Comparison of ENCODE assay signal across 1 fruit fly cellular context in genomic region chrX:1944245-1945114, dm6.
TF ChIP-seq lines count a peak whose summit lies in the region.

No protein-coding gene starts in this region.

TF ChIP-seq in whole organism, embryonic, 481 proteins besides CTCF, POLR2A, EP300 and RAD21 (continued from another document):
- TF ChIP-seq CG30020 (tag; optimal IDR thresholded peaks at IDR 0.05; lab: Kevin White, UChicago) (no peak), CG1233 (GFP tag; optimal IDR thresholded peaks at IDR 0.05; lab: Kevin White, UChicago) (no peak), CrebB (tag; optimal IDR thresholded peaks at IDR 0.05; lab: Kevin White, UChicago) (no peak), ind (GFP tag; optimal IDR thresholded peaks at IDR 0.05; lab: Kevin White, UChicago) (peak; percentile 66), sima (GFP tag; optimal IDR thresholded peaks at IDR 0.05; lab: Kevin White, UChicago) (no peak), az2 (GFP tag; optimal IDR thresholded peaks at IDR 0.05; lab: Kevin White, UChicago) (no peak), ab (GFP tag; optimal IDR thresholded peaks at IDR 0.05; lab: Kevin White, UChicago) (no peak), Dek (tag; optimal IDR thresholded peaks at IDR 0.05; lab: Kevin White, UChicago) (no peak), so (GFP tag; IDR thresholded peaks at IDR 0.05; lab: Robert Waterston, UW) (0 out of 3 replicates have a peak, but pooled peaks have one; percentile 6), otp (GFP tag; IDR thresholded peaks at IDR 0.05; lab: Robert Waterston, UW) (peak; percentile 56; the same call in 1 of the 3 replicates), Antp (GFP tag; optimal IDR thresholded peaks at IDR 0.05; lab: Kevin White, UChicago) (peak; percentile 76), cas (GFP tag; IDR thresholded peaks at IDR 0.05; lab: Robert Waterston, UW) (no peak), yki (optimal IDR thresholded peaks at IDR 0.05; lab: Kevin White, UChicago) (no peak), CG6683 (GFP tag; optimal IDR thresholded peaks at IDR 0.05; lab: Kevin White, UChicago) (no peak), Hr51 (GFP tag; optimal IDR thresholded peaks at IDR 0.05; lab: Kevin White, UChicago) (peak in 1 of 2 experiments; percentile 51), fd102C (GFP tag; optimal IDR thresholded peaks at IDR 0.05; lab: Kevin White, UChicago) (no peak), knrl (GFP tag; IDR thresholded peaks at IDR 0.05; lab: Robert Waterston, UW; ENCODE audit: partially characterized antibody) (no peak), CG4617 (GFP tag; optimal IDR thresholded peaks at IDR 0.05; lab: Kevin White, UChicago; ENCODE audit: borderline replicate concordance) (no peak), ap (GFP tag; IDR thresholded peaks at IDR 0.05; lab: Robert Waterston, UW) (peak; percentile 48), CG6813 (GFP tag; optimal IDR thresholded peaks at IDR 0.05; lab: Kevin White, UChicago) (no peak), Max (GFP tag; optimal IDR thresholded peaks at IDR 0.05; lab: Kevin White, UChicago) (no peak), Sry-β (GFP tag; optimal IDR thresholded peaks at IDR 0.05; lab: Kevin White, UChicago) (no peak), maf-S (GFP tag; optimal IDR thresholded peaks at IDR 0.05; lab: Kevin White, UChicago) (peak; percentile 41), CG8944 (GFP tag; optimal IDR thresholded peaks at IDR 0.05; lab: Kevin White, UChicago) (peak; percentile 67), Atf-2 (GFP tag; optimal IDR thresholded peaks at IDR 0.05; lab: Kevin White, UChicago) (no peak), sisA (GFP tag; IDR thresholded peaks at IDR 0.05; lab: Robert Waterston, UW) (peak; percentile 67), CG9797 (GFP tag; optimal IDR thresholded peaks at IDR 0.05; lab: Kevin White, UChicago) (no peak), chinmo (GFP tag; IDR thresholded peaks at IDR 0.05; lab: Robert Waterston, UW; ENCODE audit: partially characterized antibody) (no peak), CG12769 (tag; optimal IDR thresholded peaks at IDR 0.05; lab: Kevin White, UChicago) (peak; percentile 44), Nf-YA (GFP tag; IDR thresholded peaks at IDR 0.05; lab: Robert Waterston, UW) (0 out of 2 replicates have a peak, but pooled peaks have one; percentile 24), Jarid2 (GFP tag; optimal IDR thresholded peaks at IDR 0.05; lab: Kevin White, UChicago) (no peak), CG7786 (GFP tag; optimal IDR thresholded peaks at IDR 0.05; lab: Kevin White, UChicago) (peak; percentile 55), PHDP (tag; optimal IDR thresholded peaks at IDR 0.05; lab: Kevin White, UChicago) (peak; percentile 65), CG10366 (GFP tag; IDR thresholded peaks at IDR 0.05; lab: Robert Waterston, UW) (peak; percentile 50; the same call in 1 of the 2 replicates), Ada2b (GFP tag; IDR thresholded peaks at IDR 0.05; lab: Robert Waterston, UW) (peak; percentile 45; the same call in 1 of the 2 replicates), rib (GFP tag; IDR thresholded peaks at IDR 0.05; lab: Robert Waterston, UW) (no peak), Ets97D (GFP tag; optimal IDR thresholded peaks at IDR 0.05; lab: Kevin White, UChicago) (no peak), H2.0 (GFP tag; IDR thresholded peaks at IDR 0.05; lab: Robert Waterston, UW) (0 out of 2 replicates have a peak, but pooled peaks have one; percentile 32), Lim3 (GFP tag; IDR thresholded peaks at IDR 0.05; lab: Robert Waterston, UW) (no peak), Myb (GFP tag; optimal IDR thresholded peaks at IDR 0.05; lab: Kevin White, UChicago) (no peak), gsb (GFP tag; IDR thresholded peaks at IDR 0.05; lab: Robert Waterston, UW) (peak; percentile 22; the same call in 1 of the 2 replicates), lov (optimal IDR thresholded peaks at IDR 0.05; lab: Kevin White, UChicago) (no peak), lov (GFP tag; IDR thresholded peaks at IDR 0.05; lab: Robert Waterston, UW) (no peak), Dip2 (GFP tag; IDR thresholded peaks at IDR 0.05; lab: Robert Waterston, UW) (no peak), hth (optimal IDR thresholded peaks at IDR 0.05; lab: Kevin White, UChicago) (no peak), CG8359 (GFP tag; optimal IDR thresholded peaks at IDR 0.05; lab: Kevin White, UChicago; ENCODE audit: borderline replicate concordance) (no peak), trh (GFP tag; optimal IDR thresholded peaks at IDR 0.05; lab: Kevin White, UChicago) (no peak), C15 (GFP tag; IDR thresholded peaks at IDR 0.05; lab: Robert Waterston, UW) (no peak), CG10979 (tag; optimal IDR thresholded peaks at IDR 0.05; lab: Kevin White, UChicago) (peak; percentile 50), lola (GFP tag; optimal IDR thresholded peaks at IDR 0.05; lab: Kevin White, UChicago) (peak in 1 of 3 experiments; percentile 7), tx (GFP tag; optimal IDR thresholded peaks at IDR 0.05; lab: Kevin White, UChicago) (no peak), repo (GFP tag; optimal IDR thresholded peaks at IDR 0.05; lab: Kevin White, UChicago) (peak; percentile 4), Awh (GFP tag; IDR thresholded peaks at IDR 0.05; lab: Robert Waterston, UW) (peak; percentile 57; the same call in 1 of the 2 replicates), CG8765 (GFP tag; IDR thresholded peaks at IDR 0.05; lab: Robert Waterston, UW) (no peak), CkIIα-i1 (GFP tag; IDR thresholded peaks at IDR 0.05; lab: Robert Waterston, UW) (no peak), exex (tag; optimal IDR thresholded peaks at IDR 0.05; lab: Kevin White, UChicago) (no peak), Atf6 (GFP tag; IDR thresholded peaks at IDR 0.05; lab: Robert Waterston, UW) (peak; percentile 38; the same call in 1 of the 2 replicates), cad (GFP tag; optimal IDR thresholded peaks at IDR 0.05; lab: Kevin White, UChicago) (no peak), CG17328 (GFP tag; IDR thresholded peaks at IDR 0.05; lab: Robert Waterston, UW) (peak; percentile 44; the same call in 1 of the 2 replicates), Hand (GFP tag; optimal IDR thresholded peaks at IDR 0.05; lab: Kevin White, UChicago) (no peak), Taf1 (GFP tag; IDR thresholded peaks at IDR 0.05; lab: Robert Waterston, UW) (0 out of 2 replicates have a peak, but pooled peaks have one; percentile 21), z (GFP tag; IDR thresholded peaks at IDR 0.05; lab: Robert Waterston, UW) (no peak), CG7839 (tag; optimal IDR thresholded peaks at IDR 0.05; lab: Kevin White, UChicago) (peak; percentile 49), pho (GFP tag; optimal IDR thresholded peaks at IDR 0.05; lab: Kevin White, UChicago) (peak; percentile 14), h (optimal IDR thresholded peaks at IDR 0.05; lab: Kevin White, UChicago) (no peak), Neu2 (GFP tag; optimal IDR thresholded peaks at IDR 0.05; lab: Kevin White, UChicago; ENCODE audit: borderline replicate concordance) (no peak), CG6765 (GFP tag; optimal IDR thresholded peaks at IDR 0.05; lab: Kevin White, UChicago) (no peak), ro (GFP tag; IDR thresholded peaks at IDR 0.05; lab: Robert Waterston, UW) (no peak), hb (GFP tag; IDR thresholded peaks at IDR 0.05; lab: Robert Waterston, UW; ENCODE audit: partially characterized antibody) (no peak), her (GFP tag; optimal IDR thresholded peaks at IDR 0.05; lab: Kevin White, UChicago) (peak; percentile 74), D19A (tag; optimal IDR thresholded peaks at IDR 0.05; lab: Kevin White, UChicago) (no peak), Camta (GFP tag; optimal IDR thresholded peaks at IDR 0.05; lab: Kevin White, UChicago) (no peak), CG30431 (GFP tag; optimal IDR thresholded peaks at IDR 0.05; lab: Kevin White, UChicago) (peak; percentile 18), CG10543 (GFP tag; optimal IDR thresholded peaks at IDR 0.05; lab: Kevin White, UChicago) (no peak), zf30C (GFP tag; optimal IDR thresholded peaks at IDR 0.05; lab: Kevin White, UChicago) (no peak), Abd-B (GFP tag; optimal IDR thresholded peaks at IDR 0.05; lab: Kevin White, UChicago) (peak; percentile 24), Rx (GFP tag; IDR thresholded peaks at IDR 0.05; lab: Robert Waterston, UW) (0 out of 2 replicates have a peak, but pooled peaks have one; percentile 45), dan (GFP tag; IDR thresholded peaks at IDR 0.05; lab: Robert Waterston, UW) (0 out of 2 replicates have a peak, but pooled peaks have one; percentile 7), Aef1 (GFP tag; IDR thresholded peaks at IDR 0.05; lab: Robert Waterston, UW) (no peak; the same call in 2 of the 3 replicates), Fer2 (tag; optimal IDR thresholded peaks at IDR 0.05; lab: Kevin White, UChicago) (no peak), ssp (GFP tag; IDR thresholded peaks at IDR 0.05; lab: Robert Waterston, UW) (peak; percentile 42; the same call in 1 of the 2 replicates), gro (GFP tag; optimal IDR thresholded peaks at IDR 0.05; lab: Kevin White, UChicago) (no peak), Six4 (GFP tag; optimal IDR thresholded peaks at IDR 0.05; lab: Kevin White, UChicago) (peak; percentile 16), CG11093 (GFP tag; IDR thresholded peaks at IDR 0.05; lab: Robert Waterston, UW) (peak; percentile 35; the same call in 1 of the 3 replicates), sug (tag; optimal IDR thresholded peaks at IDR 0.05; lab: Kevin White, UChicago) (no peak), p53 (GFP tag; optimal IDR thresholded peaks at IDR 0.05; lab: Kevin White, UChicago) (no peak), lab (GFP tag; optimal IDR thresholded peaks at IDR 0.05; lab: Kevin White, UChicago) (peak; percentile 61), CG4707 (GFP tag; optimal IDR thresholded peaks at IDR 0.05; lab: Kevin White, UChicago) (no peak), CG11696 (GFP tag; IDR thresholded peaks at IDR 0.05; lab: Robert Waterston, UW) (no peak), Optix (GFP tag; IDR thresholded peaks at IDR 0.05; lab: Robert Waterston, UW) (peak; percentile 52; the same call in 2 of the 3 replicates), eve (GFP tag; optimal IDR thresholded peaks at IDR 0.05; lab: Kevin White, UChicago) (no peak), CG12299 (tag; optimal IDR thresholded peaks at IDR 0.05; lab: Kevin White, UChicago) (peak; percentile 34), B-H2 (GFP tag; optimal IDR thresholded peaks at IDR 0.05; lab: Kevin White, UChicago) (no peak), nom (GFP tag; optimal IDR thresholded peaks at IDR 0.05; lab: Kevin White, UChicago) (no peak), Doc3 (GFP tag; IDR thresholded peaks at IDR 0.05; lab: Robert Waterston, UW; ENCODE audit: partially characterized antibody) (no peak), H15 (GFP tag; IDR thresholded peaks at IDR 0.05; lab: Robert Waterston, UW) (peak; percentile 48; the same call in 2 of the 3 replicates), HLH4C (GFP tag; IDR thresholded peaks at IDR 0.05; lab: Robert Waterston, UW; ENCODE audit: partially characterized antibody) (no peak), CG15011 (GFP tag; optimal IDR thresholded peaks at IDR 0.05; lab: Kevin White, UChicago) (no peak), CG18011 (GFP tag; optimal IDR thresholded peaks at IDR 0.05; lab: Kevin White, UChicago) (no peak), mam (GFP tag; optimal IDR thresholded peaks at IDR 0.05; lab: Kevin White, UChicago) (peak; percentile 55), ken (GFP tag; IDR thresholded peaks at IDR 0.05; lab: Robert Waterston, UW) (peak; percentile 74), emc (GFP tag; optimal IDR thresholded peaks at IDR 0.05; lab: Kevin White, UChicago) (no peak), CG1832 (GFP tag; optimal IDR thresholded peaks at IDR 0.05; lab: Kevin White, UChicago) (no peak), CG7987 (GFP tag; optimal IDR thresholded peaks at IDR 0.05; lab: Kevin White, UChicago) (no peak), CG13296 (GFP tag; optimal IDR thresholded peaks at IDR 0.05; lab: Kevin White, UChicago) (no peak), CG5245 (GFP tag; optimal IDR thresholded peaks at IDR 0.05; lab: Kevin White, UChicago) (no peak), salm (tag; optimal IDR thresholded peaks at IDR 0.05; lab: Kevin White, UChicago) (peak; percentile 6), Dp (GFP tag; optimal IDR thresholded peaks at IDR 0.05; lab: Kevin White, UChicago) (no peak), wor (GFP tag; IDR thresholded peaks at IDR 0.05; lab: Robert Waterston, UW) (no peak), TFAM (GFP tag; optimal IDR thresholded peaks at IDR 0.05; lab: Kevin White, UChicago) (no peak), Tbp (GFP tag; optimal IDR thresholded peaks at IDR 0.05; lab: Kevin White, UChicago) (no peak), CHES-1-like (GFP tag; optimal IDR thresholded peaks at IDR 0.05; lab: Kevin White, UChicago) (no peak)
